Worm (Caenorhabditis elegans) whole organism, midembryonic: ENCODE measurements around the gene sars-1.

Experiments
- T22C8.4 ChIP-seq: fragments of 200-800 bp; sonication (Bioruptor generic); IDR thresholded peaks from 2 replicates; pipeline ENCODE4 v1.3.6; 2022; ENCODE audit warnings: missing genetic modification characterization, missing compliant biosample characterization
- cog-1 ChIP-seq: sonication (generic microtip); optimal IDR thresholded peaks from 2 replicates; lab custom pipeline; 2016; ENCODE audit warnings: missing genetic modification characterization, missing compliant biosample characterization
- flt-1 ChIP-seq: fragments of 200-800 bp; sonication (Bioruptor generic); IDR thresholded peaks from 2 replicates; pipeline ENCODE4 v1.3.6; 2022; ENCODE audit warnings: missing genetic modification characterization, missing compliant biosample characterization
- klf-2 ChIP-seq: fragments of 200-800 bp; sonication (Bioruptor generic); conservative IDR thresholded peaks from 2 replicates; pipeline ENCODE4 v1.3.6; 2022; ENCODE audit warnings: missing genetic modification reagents, missing genetic modification characterization, missing compliant biosample characterization
- med-1 ChIP-seq: sonication (generic microtip); optimal IDR thresholded peaks from 2 replicates; lab custom pipeline; 2017; ENCODE audit warnings: missing genetic modification characterization, mild to moderate bottlenecking, missing compliant biosample characterization, antibody characterized with exemption, missing genetic modification reagents; ENCODE audit not compliant: insufficient read depth
- ref-1 ChIP-seq: fragments of 200-800 bp; sonication (Bioruptor generic); conservative IDR thresholded peaks from 2 replicates; pipeline ENCODE4 v1.3.6; 2022; ENCODE audit warnings: missing genetic modification reagents, missing genetic modification characterization, missing compliant biosample characterization
- tab-1 ChIP-seq: fragments of 200-800 bp; sonication (Bioruptor generic); IDR thresholded peaks from 2 replicates; pipeline ENCODE4 v1.3.6; 2022; ENCODE audit warnings: missing genetic modification characterization, missing compliant biosample characterization
- ztf-23 ChIP-seq: fragments of 200-800 bp; sonication (Bioruptor generic); IDR thresholded peaks from 2 replicates; pipeline ENCODE4 v1.3.6; 2022; ENCODE audit warnings: missing genetic modification reagents, missing genetic modification characterization, missing compliant biosample characterization
- ztf-29 ChIP-seq: fragments of 200-800 bp; sonication (Bioruptor generic); IDR thresholded peaks from 2 replicates; pipeline ENCODE4 v1.3.6; 2022; ENCODE audit warnings: missing genetic modification reagents, missing genetic modification characterization, missing compliant biosample characterization

ce11 chrIV:9974392-9974791 lies 29.1 kb upstream of the sars-1 start, which contains the start of gene C47E12.9:
- no peak for TF ChIP-seq cog-1 (tag; lab: Kevin White, UChicago)
- TF ChIP-seq klf-2, result no peak
- no peak for TF ChIP-seq tab-1 (GFP tag; lab: Robert Waterston, UW)
- no peak for TF ChIP-seq med-1 (GFP tag; lab: Kevin White, UChicago)
- TF ChIP-seq ztf-23 (GFP tag; lab: Robert Waterston, UW), result no peak
- no peak for TF ChIP-seq ref-1 (GFP tag; lab: Robert Waterston, UW)
- no peak for TF ChIP-seq flt-1
- no peak for TF ChIP-seq ztf-29
- TF ChIP-seq T22C8.4 (GFP tag; lab: Robert Waterston, UW), result no peak
